Worm (Caenorhabditis elegans): ENCODE results near the gene T10B5.7.

The T10B5.7 gene

ce11 chrV:1864997-1865396 is 19.0 kb downstream of the T10B5.7 start:
- TF ChIP-seq egl-5 (tag; optimal IDR thresholded peaks at IDR 0.05) (no peak), elt-2 (tag; optimal IDR thresholded peaks at IDR 0.05) (no peak), nfya-1 (tag; optimal IDR thresholded peaks at IDR 0.05; ENCODE audit: insufficient read depth) (peak; percentile 99), zag-1 (tag; optimal IDR thresholded peaks at IDR 0.05) (no peak), pqm-1 (tag; optimal IDR thresholded peaks at IDR 0.05) (no peak)

- TF ChIP-seq lin-39 (tag; optimal IDR thresholded peaks at IDR 0.05) (no peak), nfya-1 (tag; optimal IDR thresholded peaks at IDR 0.05; ENCODE audit: insufficient read depth) (no peak), nhr-11 (tag; optimal IDR thresholded peaks at IDR 0.05) (no peak), R02D3.7 (tag; optimal IDR thresholded peaks at IDR 0.05) (no peak), nhr-25 (tag; optimal IDR thresholded peaks at IDR 0.05) (no peak), hmg-11 (tag; optimal IDR thresholded peaks at IDR 0.05) (no peak)
Measured at ce11 chrV:1868025-1868424, 22.0 kb downstream of the T10B5.7 start.

DNA sequence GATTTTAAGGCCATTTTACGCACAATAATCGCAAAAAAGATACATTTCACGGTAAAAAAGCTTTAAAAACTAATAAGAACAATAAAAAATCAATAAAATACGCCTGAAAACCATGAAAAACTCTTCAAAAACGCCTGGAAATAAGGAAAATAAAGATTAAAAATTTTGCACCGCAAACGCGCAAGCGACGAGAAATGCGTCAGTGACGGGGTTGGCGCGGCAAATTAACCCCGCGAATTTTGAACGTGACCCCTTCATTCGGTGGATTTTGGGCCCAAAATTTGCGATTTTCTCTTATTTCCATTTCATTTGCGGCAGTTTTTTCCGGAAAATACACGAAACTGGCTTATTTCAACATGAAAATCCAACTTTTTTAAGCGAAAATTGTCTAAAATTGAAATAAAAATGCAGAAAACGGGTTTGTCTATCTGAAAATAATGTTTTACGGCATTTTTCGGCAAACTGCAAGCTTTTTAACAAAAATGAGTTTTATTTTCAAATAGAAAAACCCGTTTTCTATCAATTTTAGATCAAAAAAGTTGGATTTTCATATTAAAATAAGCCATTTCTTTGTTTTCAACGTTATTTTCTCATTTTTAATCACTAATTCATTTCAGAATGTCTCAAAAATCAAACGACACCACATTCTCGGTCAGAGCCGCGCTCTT is 22.7 kb downstream of the T10B5.7 start, which contains the start of gene knl-3:
knl-3 (plus strand) TSS at position 618 of the 668 bp plus-strand sequence.
- TF ChIP-seq fkh-2 (tag; optimal IDR thresholded peaks at IDR 0.05) (no peak), zag-1 (tag; optimal IDR thresholded peaks at IDR 0.05) (peak; percentile 33), nhr-43 (tag; optimal IDR thresholded peaks at IDR 0.05; ENCODE audit: poor library complexity, severe bottlenecking) (peak; percentile 77), ceh-82 (tag; optimal IDR thresholded peaks at IDR 0.05) (peak; percentile 72), nhr-67 (tag; optimal IDR thresholded peaks at IDR 0.05) (peak; percentile 7), elt-1 (tag; optimal IDR thresholded peaks at IDR 0.05) (no peak), nhr-237 (tag; optimal IDR thresholded peaks at IDR 0.05) (no peak), pqm-1 (tag; optimal IDR thresholded peaks at IDR 0.05) (peak; percentile 16), nhr-23 (tag; optimal IDR thresholded peaks at IDR 0.05) (peak; percentile 95), egl-27 (tag; optimal IDR thresholded peaks at IDR 0.05) (no peak), nhr-12 (tag; optimal IDR thresholded peaks at IDR 0.05) (no peak), ZK546.5 (tag; optimal IDR thresholded peaks at IDR 0.05) (no peak), hmg-11 (tag; optimal IDR thresholded peaks at IDR 0.05) (peak; percentile 71), nhr-77 (tag; optimal IDR thresholded peaks at IDR 0.05) (no peak), tbx-2 (tag; optimal IDR thresholded peaks at IDR 0.05) (peak; percentile 69), daf-12 (tag; optimal IDR thresholded peaks at IDR 0.05) (no peak), ztf-4 (tag; optimal IDR thresholded peaks at IDR 0.05) (no peak), lsy-12 (tag; optimal IDR thresholded peaks at IDR 0.05) (peak; percentile 76), pha-4 (tag; optimal IDR thresholded peaks at IDR 0.05) (peak; percentile 93), egl-5 (tag; optimal IDR thresholded peaks at IDR 0.05) (no peak), unc-39 (tag; optimal IDR thresholded peaks at IDR 0.05) (no peak), sea-2 (GFP tag; optimal IDR thresholded peaks at IDR 0.05) (no peak), ceh-16 (tag; optimal IDR thresholded peaks at IDR 0.05) (no peak), lin-39 (tag; optimal IDR thresholded peaks at IDR 0.05) (peak; percentile 85), ama-1 (optimal IDR thresholded peaks at IDR 0.05) (no peak), fkh-10 (GFP tag; optimal IDR thresholded peaks at IDR 0.05) (peak; percentile 29), elt-2 (tag; optimal IDR thresholded peaks at IDR 0.05) (peak; percentile 65), snpc-4 (tag; optimal IDR thresholded peaks at IDR 0.05) (peak; percentile 80), nhr-76 (tag; optimal IDR thresholded peaks at IDR 0.05) (no peak), jun-1 (tag; optimal IDR thresholded peaks at IDR 0.05) (peak; percentile 32), ceh-9 (tag; optimal IDR thresholded peaks at IDR 0.05) (no peak), unc-62 (GFP tag; optimal IDR thresholded peaks at IDR 0.05) (no peak), nhr-11 (tag; optimal IDR thresholded peaks at IDR 0.05) (peak; percentile 41), R02D3.7 (tag; optimal IDR thresholded peaks at IDR 0.05) (peak; percentile 74), nhr-25 (tag; optimal IDR thresholded peaks at IDR 0.05) (peak; percentile 82), nfya-1 (tag; optimal IDR thresholded peaks at IDR 0.05; ENCODE audit: insufficient read depth) (peak; percentile 90), mml-1 (tag; optimal IDR thresholded peaks at IDR 0.05) (no peak), nhr-28 (tag; optimal IDR thresholded peaks at IDR 0.05) (no peak), aly-2 (tag; optimal IDR thresholded peaks at IDR 0.05) (no peak), skn-1 (tag; optimal IDR thresholded peaks at IDR 0.05) (no peak), ceh-28 (tag; optimal IDR thresholded peaks at IDR 0.05) (peak; percentile 56), fos-1 (tag; optimal IDR thresholded peaks at IDR 0.05) (no peak), eor-1 (tag; optimal IDR thresholded peaks at IDR 0.05) (no peak), mdl-1 (tag; optimal IDR thresholded peaks at IDR 0.05) (no peak), elt-3 (tag; optimal IDR thresholded peaks at IDR 0.05) (no peak), lin-15B (tag; optimal IDR thresholded peaks at IDR 0.05) (peak; percentile 96), ztf-11 (tag; optimal IDR thresholded peaks at IDR 0.05) (no peak)

All from whole organism, L3 larva.